Worm (Caenorhabditis elegans) whole organism, mixed stage, embryonic: ENCODE data around the gene ZK262.8.

ENCODE experiments used
- M03D4.4 ChIP-seq: sonication (generic microtip); optimal IDR thresholded peaks from 2 replicates; lab custom pipeline; 2017; ENCODE audit warnings: mild to moderate bottlenecking, missing genetic modification characterization, missing compliant biosample characterization
- bed-3 ChIP-seq: fragments of 200-800 bp; sonication (Bioruptor generic); optimal IDR thresholded peaks from 3 replicates; lab custom pipeline; 2018; ENCODE audit warnings: mild to moderate bottlenecking, missing genetic modification characterization, moderate library complexity, missing compliant biosample characterization
- blmp-1 ChIP-seq: fragments of 150-350 bp; optimal IDR thresholded peaks from 2 replicates; lab custom pipeline; 2014; ENCODE audit warnings: missing biosample characterization, missing genetic modification characterization
- ceh-39 ChIP-seq: fragments of 150-350 bp; optimal IDR thresholded peaks from 2 replicates; lab custom pipeline; 2014; ENCODE audit warnings: missing biosample characterization, missing genetic modification characterization
- ceh-43 ChIP-seq: fragments of 200-800 bp; sonication (Bioruptor generic); optimal IDR thresholded peaks from 2 replicates; lab custom pipeline; 2018; ENCODE audit warnings: mild to moderate bottlenecking, missing genetic modification characterization, moderate library complexity, missing compliant biosample characterization
- ceh-83 ChIP-seq: fragments of 200-800 bp; sonication (Bioruptor generic); optimal IDR thresholded peaks from 2 replicates; lab custom pipeline; 2018; ENCODE audit warnings: mild to moderate bottlenecking, missing genetic modification characterization, missing compliant biosample characterization
- ces-1 ChIP-seq: fragments of 150-350 bp; optimal IDR thresholded peaks from 2 replicates; lab custom pipeline; 2014; ENCODE audit warnings: missing biosample characterization, missing genetic modification reagents, missing genetic modification characterization
- cnd-1 ChIP-seq: fragments of 200-800 bp; sonication (Bioruptor generic); optimal IDR thresholded peaks from 2 replicates; lab custom pipeline; 2018; ENCODE audit warnings: mild to moderate bottlenecking, missing genetic modification characterization, missing compliant biosample characterization
- drap-1 ChIP-seq: fragments of 200-800 bp; sonication (Bioruptor generic); optimal IDR thresholded peaks from 3 replicates; lab custom pipeline; 2018; ENCODE audit warnings: mild to moderate bottlenecking, missing genetic modification characterization, missing compliant biosample characterization
- elt-1 ChIP-seq: sonication (generic microtip); optimal IDR thresholded peaks from 2 replicates; lab custom pipeline; 2017; ENCODE audit warnings: missing genetic modification characterization, mild to moderate bottlenecking, missing compliant biosample characterization, antibody characterized with exemption, moderate library complexity, borderline replicate concordance; ENCODE audit not compliant: insufficient read depth
- elt-3 ChIP-seq: fragments of 150-350 bp; optimal IDR thresholded peaks from 2 replicates; lab custom pipeline; 2014; ENCODE audit warnings: missing biosample characterization, missing genetic modification characterization
- flh-1 ChIP-seq: fragments of 200-800 bp; sonication (Bioruptor generic); optimal IDR thresholded peaks from 2 replicates; lab custom pipeline; 2018; ENCODE audit warnings: mild to moderate bottlenecking, missing genetic modification characterization, moderate library complexity, missing compliant biosample characterization
- hlh-1 ChIP-seq: fragments of 150-350 bp; optimal IDR thresholded peaks from 2 replicates; lab custom pipeline; 2014; ENCODE audit warnings: missing biosample characterization, missing genetic modification reagents, missing genetic modification characterization
- lin-13 ChIP-seq: fragments of 150-350 bp; optimal IDR thresholded peaks from 2 replicates; lab custom pipeline; 2014; ENCODE audit warnings: missing biosample characterization, missing genetic modification characterization
- lin-32 ChIP-seq: fragments of 200-800 bp; sonication (Bioruptor generic); optimal IDR thresholded peaks from 2 replicates; lab custom pipeline; 2018; ENCODE audit warnings: mild to moderate bottlenecking, missing genetic modification characterization, missing compliant biosample characterization
- lsy-2 ChIP-seq: fragments of 150-350 bp; optimal IDR thresholded peaks from 2 replicates; lab custom pipeline; 2014; ENCODE audit warnings: missing biosample characterization, missing genetic modification characterization
- mab-5 ChIP-seq: fragments of 150-350 bp; optimal IDR thresholded peaks from 2 replicates; lab custom pipeline; 2014; ENCODE audit warnings: missing biosample characterization, missing genetic modification characterization
- mls-2 ChIP-seq: sonication (generic microtip); optimal IDR thresholded peaks from 2 replicates; lab custom pipeline; 2016; ENCODE audit warnings: mild to moderate bottlenecking, missing genetic modification characterization, moderate library complexity, missing compliant biosample characterization
- nhr-2 ChIP-seq: fragments of 150-350 bp; optimal IDR thresholded peaks from 2 replicates; lab custom pipeline; 2014; ENCODE audit warnings: missing biosample characterization, missing genetic modification characterization
- nhr-237 ChIP-seq: fragments of 150-350 bp; optimal IDR thresholded peaks from 2 replicates; lab custom pipeline; 2014; ENCODE audit warnings: missing biosample characterization, missing genetic modification characterization
- nhr-28 ChIP-seq: fragments of 150-350 bp; optimal IDR thresholded peaks from 2 replicates; lab custom pipeline; 2014; ENCODE audit warnings: missing biosample characterization, missing genetic modification characterization
- nhr-76 ChIP-seq: sonication (generic microtip); optimal IDR thresholded peaks from 2 replicates; lab custom pipeline; 2017; ENCODE audit warnings: missing biosample characterization, missing genetic modification characterization
- pha-4 ChIP-seq: fragments of 150-350 bp; optimal IDR thresholded peaks from 2 replicates; lab custom pipeline; 2018; ENCODE audit warnings: missing biosample characterization, missing genetic modification reagents, missing genetic modification characterization
- sem-2 ChIP-seq: fragments of 200-800 bp; sonication (Bioruptor generic); optimal IDR thresholded peaks from 2 replicates; lab custom pipeline; 2018; ENCODE audit warnings: mild to moderate bottlenecking, missing genetic modification characterization, missing compliant biosample characterization
- snpc-4 ChIP-seq: fragments of 150-350 bp; optimal IDR thresholded peaks from 2 replicates; lab custom pipeline; 2014; ENCODE audit warnings: missing biosample characterization, missing genetic modification characterization
- sptf-1 ChIP-seq: sonication (generic microtip); optimal IDR thresholded peaks from 2 replicates; lab custom pipeline; 2017; ENCODE audit warnings: mild to moderate bottlenecking, missing genetic modification characterization, moderate library complexity, missing compliant biosample characterization
- tbx-8 ChIP-seq: fragments of 200-800 bp; sonication (Bioruptor generic); optimal IDR thresholded peaks from 2 replicates; lab custom pipeline; 2018; ENCODE audit warnings: mild to moderate bottlenecking, missing genetic modification characterization, moderate library complexity, missing compliant biosample characterization
- unc-120 ChIP-seq: sonication (generic microtip); optimal IDR thresholded peaks from 2 replicates; lab custom pipeline; 2017; ENCODE audit warnings: missing genetic modification characterization, missing compliant biosample characterization; ENCODE audit not compliant: poor library complexity, severe bottlenecking
- unc-39 ChIP-seq: fragments of 150-350 bp; optimal IDR thresholded peaks from 2 replicates; lab custom pipeline; 2014; ENCODE audit warnings: missing biosample characterization, missing genetic modification characterization
- unc-62 ChIP-seq: fragments of 150-350 bp; optimal IDR thresholded peaks from 2 replicates; lab custom pipeline; 2014; ENCODE audit warnings: missing biosample characterization, missing genetic modification reagents, missing genetic modification characterization
- zip-8 ChIP-seq: fragments of 150-350 bp; optimal IDR thresholded peaks from 2 replicates; lab custom pipeline; 2014; ENCODE audit warnings: missing biosample characterization, missing genetic modification characterization
- ztf-11 ChIP-seq: fragments of 150-350 bp; optimal IDR thresholded peaks from 2 replicates; lab custom pipeline; 2014; ENCODE audit warnings: missing biosample characterization, missing genetic modification characterization

ZK262.8 gene

ce11 chrV:18420797-18421196 is 17.4 kb upstream of the ZK262.8 start, which contains the start of gene srj-26:
Gene srj-26, plus strand, starts transcription at chrV:18421097.
- no peak for TF ChIP-seq elt-3 (tag; lab: Kevin White, UChicago)
- TF ChIP-seq nhr-28 (tag; lab: Kevin White, UChicago) = no peak
- no peak for TF ChIP-seq ceh-43 (GFP tag; lab: Kevin White, UChicago)
- no peak for TF ChIP-seq unc-39 (tag; lab: Kevin White, UChicago)
- no peak for TF ChIP-seq M03D4.4
- no peak for TF ChIP-seq nhr-76 (tag; lab: Kevin White, UChicago)
- no peak for TF ChIP-seq bed-3
- no peak for TF ChIP-seq drap-1 (GFP tag; lab: Kevin White, UChicago)
- no peak for TF ChIP-seq elt-1
- no peak for TF ChIP-seq ces-1 (GFP tag; lab: Kevin White, UChicago)
- no peak for TF ChIP-seq mab-5 (tag; lab: Kevin White, UChicago)
- no peak for TF ChIP-seq nhr-2 (tag; lab: Kevin White, UChicago)
- TF ChIP-seq pha-4 (tag; lab: Kevin White, UChicago) = no peak
- no peak for TF ChIP-seq flh-1 (GFP tag; lab: Kevin White, UChicago)
- TF ChIP-seq unc-62 (GFP tag; lab: Kevin White, UChicago) = no peak
- TF ChIP-seq lin-32 (GFP tag; lab: Kevin White, UChicago) = no peak
- no peak for TF ChIP-seq mls-2

DNA sequence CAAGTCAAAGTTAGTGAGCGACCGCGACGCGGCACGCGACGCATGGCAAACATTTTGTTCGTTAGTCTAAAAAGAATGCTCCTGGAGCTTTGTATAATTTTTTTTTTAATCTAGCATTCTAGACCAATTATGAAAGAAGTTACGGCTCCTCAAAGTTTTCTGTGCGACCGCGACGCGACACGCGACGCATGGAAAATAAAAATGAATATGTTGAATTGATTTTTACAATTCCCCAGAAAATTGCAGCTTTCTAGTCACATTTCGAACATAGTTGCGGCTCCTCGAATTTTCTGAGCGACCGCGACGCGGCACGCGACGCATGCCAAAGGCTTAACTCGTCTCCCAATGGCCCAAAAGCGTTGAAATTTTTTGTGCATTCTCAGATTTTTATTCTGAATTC is 13.7 kb upstream of the ZK262.8 start, which contains the start of gene ZK262.4:
TSS of gene ZK262.4 (minus strand) at position 101 of the 400 bp plus-strand sequence.
- TF ChIP-seq ztf-11 (tag; lab: Kevin White, UChicago) (no peak), cnd-1 (tag; lab: Kevin White, UChicago) (no peak), drap-1 (GFP tag; lab: Kevin White, UChicago) (no peak), snpc-4 (tag; lab: Kevin White, UChicago) (no peak), unc-39 (tag; lab: Kevin White, UChicago) (no peak), M03D4.4 (no peak), lin-13 (no peak), lsy-2 (no peak)
- TF ChIP-seq, all 35 proteins: peak for 0

- TF ChIP-seq drap-1 (GFP tag; lab: Kevin White, UChicago) (no peak), lsy-2 (no peak), tbx-8 (GFP tag; lab: Kevin White, UChicago) (no peak), ceh-83 (GFP tag; lab: Kevin White, UChicago) (no peak), bed-3 (no peak), unc-39 (tag; lab: Kevin White, UChicago) (no peak), elt-3 (tag; lab: Kevin White, UChicago) (no peak), unc-120 (no peak), mab-5 (tag; lab: Kevin White, UChicago) (no peak), nhr-2 (tag; lab: Kevin White, UChicago) (no peak), lin-32 (GFP tag; lab: Kevin White, UChicago) (no peak), blmp-1 (no peak), snpc-4 (tag; lab: Kevin White, UChicago) (no peak), ceh-39 (tag; lab: Kevin White, UChicago) (no peak), nhr-28 (tag; lab: Kevin White, UChicago) (no peak), nhr-237 (no peak), pha-4 (tag; lab: Kevin White, UChicago) (no peak)
These were observed 12.6 kb upstream of the ZK262.8 start, which contains the start of gene ZK262.19 for ce11 chrV:18425544-18425943. Gene ZK262.19, minus strand, starts transcription at chrV:18425644.

ce11 chrV:18426280-18426679 is 11.9 kb upstream of the ZK262.8 start, which contains the start of gene srw-83:
Gene srw-83, plus strand, starts transcription at chrV:18426580.
- TF ChIP-seq flh-1 (GFP tag; lab: Kevin White, UChicago) = no peak
- no peak for TF ChIP-seq lin-13
- no peak for TF ChIP-seq elt-3 (tag; lab: Kevin White, UChicago)
- no peak for TF ChIP-seq unc-39 (tag; lab: Kevin White, UChicago)
- no peak for TF ChIP-seq sptf-1 (tag; lab: Kevin White, UChicago)
- TF ChIP-seq ztf-11 (tag; lab: Kevin White, UChicago) = no peak
- TF ChIP-seq zip-8 (tag; lab: Kevin White, UChicago) = no peak
- no peak for TF ChIP-seq nhr-76 (tag; lab: Kevin White, UChicago)
- TF ChIP-seq sem-2 = no peak
- no peak for TF ChIP-seq hlh-1 (tag; lab: Kevin White, UChicago)
- no peak for TF ChIP-seq ceh-83 (GFP tag; lab: Kevin White, UChicago)
- TF ChIP-seq tbx-8 (GFP tag; lab: Kevin White, UChicago) = no peak
- TF ChIP-seq mab-5 (tag; lab: Kevin White, UChicago) = no peak
- no peak for TF ChIP-seq bed-3
- TF ChIP-seq, all 35 proteins: peak for 0
